Worm (Caenorhabditis elegans): ENCODE measurements around the gene C05B5.12.

DNA sequence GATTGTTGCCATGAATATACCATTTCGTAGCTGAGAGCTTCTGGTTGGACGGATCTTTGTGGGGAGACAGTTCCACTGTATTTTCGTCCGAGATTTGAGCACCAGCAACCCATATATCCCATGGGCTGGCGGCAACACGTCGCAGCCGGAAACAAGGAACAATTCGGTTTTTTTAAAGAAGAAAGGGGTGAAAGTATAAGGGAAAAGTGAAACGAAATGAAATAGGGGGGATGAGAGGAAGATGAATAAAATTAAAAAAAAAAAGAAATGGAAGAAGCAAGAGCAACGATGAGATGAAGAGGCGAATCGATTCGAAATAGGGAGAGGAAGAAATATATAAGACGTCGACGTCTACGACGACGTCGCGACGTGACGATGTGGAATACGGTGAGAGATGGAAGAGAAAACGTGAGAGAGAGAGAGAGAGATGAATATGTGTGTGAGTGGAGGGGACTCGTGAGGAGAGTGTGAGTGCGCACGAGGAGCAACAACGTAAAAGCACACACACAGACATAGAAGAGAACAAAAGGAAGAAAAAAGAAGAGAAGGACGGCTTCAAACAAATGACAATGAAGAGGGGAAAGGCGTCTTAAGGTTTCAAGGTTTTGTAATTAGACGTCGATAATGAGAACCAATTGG, 29.4 kb downstream of the C05B5.12 start, which contains the start of gene rgs-1:
- TF ChIP-seq W03F9.2 (tag; optimal IDR thresholded peaks at IDR 0.05) (peak; percentile 82), dao-5 (tag; optimal IDR thresholded peaks at IDR 0.05) (no peak)

All from whole organism, L4/young adult.